Worm (Caenorhabditis elegans) whole organism, late embryonic: ENCODE measurements around the gene T16H12.9.

Source experiments
- C08G9.2 ChIP-seq: sonication (generic microtip); optimal IDR thresholded peaks from 2 replicates; lab custom pipeline; 2016; ENCODE audit warnings: mild to moderate bottlenecking, missing genetic modification characterization, moderate library complexity, missing compliant biosample characterization
- K02D7.2 ChIP-seq: sonication (generic microtip); optimal IDR thresholded peaks from 2 replicates; lab custom pipeline; 2017; ENCODE audit warnings: mild to moderate bottlenecking, missing genetic modification characterization, missing compliant biosample characterization
- ahr-1 ChIP-seq: sonication (generic microtip); optimal IDR thresholded peaks from 2 replicates; lab custom pipeline; 2016; ENCODE audit warnings: missing genetic modification characterization, missing compliant biosample characterization
- ceh-18 ChIP-seq: sonication (generic microtip); optimal IDR thresholded peaks from 2 replicates; lab custom pipeline; 2016; ENCODE audit warnings: missing genetic modification characterization, missing compliant biosample characterization
- ceh-24 ChIP-seq: sonication (generic microtip); optimal IDR thresholded peaks from 2 replicates; lab custom pipeline; 2016; ENCODE audit warnings: mild to moderate bottlenecking, missing genetic modification characterization, missing compliant biosample characterization
- ceh-30 ChIP-seq: fragments of 150-350 bp; optimal IDR thresholded peaks from 2 replicates; lab custom pipeline; 2014; ENCODE audit warnings: missing biosample characterization, missing genetic modification characterization
- ceh-34 ChIP-seq: sonication (generic microtip); optimal IDR thresholded peaks from 2 replicates; lab custom pipeline; 2016; ENCODE audit warnings: mild to moderate bottlenecking, missing genetic modification characterization, missing compliant biosample characterization
- ceh-48 ChIP-seq: sonication (generic microtip); optimal IDR thresholded peaks from 2 replicates; lab custom pipeline; 2016; ENCODE audit warnings: missing genetic modification characterization, inconsistent platforms, missing compliant biosample characterization
- ceh-9 ChIP-seq: sonication (generic microtip); optimal IDR thresholded peaks from 2 replicates; lab custom pipeline; 2016; ENCODE audit warnings: mild to moderate bottlenecking, missing genetic modification characterization, inconsistent platforms, missing compliant biosample characterization
- che-1 ChIP-seq: sonication (generic microtip); optimal IDR thresholded peaks from 2 replicates; lab custom pipeline; 2016; ENCODE audit warnings: mild to moderate bottlenecking, missing genetic modification characterization, missing compliant biosample characterization
- elt-2 ChIP-seq: sonication (generic microtip); optimal IDR thresholded peaks from 2 replicates; lab custom pipeline; 2016; ENCODE audit warnings: missing genetic modification reagents, missing genetic modification characterization, missing compliant biosample characterization
- ets-4 ChIP-seq: sonication (generic microtip); optimal IDR thresholded peaks from 2 replicates; lab custom pipeline; 2016; ENCODE audit warnings: missing genetic modification characterization, missing compliant biosample characterization
- eyg-1 ChIP-seq: sonication (generic microtip); optimal IDR thresholded peaks from 2 replicates; lab custom pipeline; 2016; ENCODE audit warnings: missing genotype, missing genetic modification characterization, missing compliant biosample characterization
- fax-1 ChIP-seq: sonication (generic microtip); optimal IDR thresholded peaks from 2 replicates; lab custom pipeline; 2016; ENCODE audit warnings: missing genotype, missing genetic modification characterization, missing compliant biosample characterization
- fkh-10 ChIP-seq: fragments of 150-350 bp; optimal IDR thresholded peaks from 2 replicates; lab custom pipeline; 2014; ENCODE audit warnings: missing biosample characterization, missing genetic modification reagents, missing genetic modification characterization
- fkh-6 ChIP-seq: sonication (generic microtip); optimal IDR thresholded peaks from 2 replicates; lab custom pipeline; 2016; ENCODE audit warnings: missing genetic modification characterization, missing compliant biosample characterization
- hlh-15 ChIP-seq: sonication (generic microtip); optimal IDR thresholded peaks from 2 replicates; lab custom pipeline; 2016; ENCODE audit warnings: missing genetic modification characterization, missing compliant biosample characterization
- hlh-30 ChIP-seq: sonication (generic microtip); optimal IDR thresholded peaks from 2 replicates; lab custom pipeline; 2017; ENCODE audit warnings: antibody characterized with exemption, missing genetic modification characterization, missing compliant biosample characterization; ENCODE audit not compliant: insufficient read depth
- hlh-6 ChIP-seq: sonication (generic microtip); optimal IDR thresholded peaks from 2 replicates; lab custom pipeline; 2016; ENCODE audit warnings: missing genotype, missing genetic modification characterization, missing compliant biosample characterization
- lin-11 ChIP-seq: fragments of 200-800 bp; sonication (Bioruptor generic); optimal IDR thresholded peaks from 2 replicates; lab custom pipeline; 2018; ENCODE audit warnings: mild to moderate bottlenecking, missing genetic modification characterization, missing compliant biosample characterization
- madf-2 ChIP-seq: sonication (generic microtip); optimal IDR thresholded peaks from 2 replicates; lab custom pipeline; 2017; ENCODE audit warnings: missing genetic modification characterization, missing compliant biosample characterization
- nfya-1 ChIP-seq: sonication (generic microtip); optimal IDR thresholded peaks from 2 replicates; lab custom pipeline; 2017; ENCODE audit warnings: missing genetic modification characterization, mild to moderate bottlenecking, missing compliant biosample characterization, antibody characterized with exemption, moderate library complexity
- nhr-11 ChIP-seq: fragments of 150-350 bp; optimal IDR thresholded peaks from 2 replicates; lab custom pipeline; 2014; ENCODE audit warnings: missing biosample characterization, missing genetic modification characterization
- nhr-232 ChIP-seq: sonication (generic microtip); optimal IDR thresholded peaks from 2 replicates; lab custom pipeline; 2016; ENCODE audit warnings: missing genetic modification characterization, missing compliant biosample characterization
- npax-4 ChIP-seq: sonication (generic microtip); optimal IDR thresholded peaks from 2 replicates; lab custom pipeline; 2016; ENCODE audit warnings: missing genetic modification characterization, missing compliant biosample characterization
- pat-9 ChIP-seq: fragments of 200-800 bp; sonication (Bioruptor generic); optimal IDR thresholded peaks from 2 replicates; lab custom pipeline; 2018; ENCODE audit warnings: mild to moderate bottlenecking, missing genetic modification characterization, moderate library complexity, missing compliant biosample characterization
- pha-4 ChIP-seq: fragments of 150-350 bp; optimal IDR thresholded peaks from 2 replicates; lab custom pipeline; 2018; ENCODE audit warnings: missing biosample characterization, missing genetic modification reagents, missing genetic modification characterization
- pqm-1 ChIP-seq: sonication (generic microtip); optimal IDR thresholded peaks from 2 replicates; lab custom pipeline; 2016; ENCODE audit warnings: missing genetic modification characterization, missing compliant biosample characterization
- pros-1 ChIP-seq: fragments of 150-350 bp; optimal IDR thresholded peaks from 2 replicates; lab custom pipeline; 2014; ENCODE audit warnings: missing biosample characterization, missing genetic modification reagents, missing genetic modification characterization
- ref-2 ChIP-seq: sonication (generic microtip); optimal IDR thresholded peaks from 2 replicates; lab custom pipeline; 2016; ENCODE audit warnings: missing genetic modification characterization, missing compliant biosample characterization
- rnt-1 ChIP-seq: sonication (generic microtip); optimal IDR thresholded peaks from 2 replicates; lab custom pipeline; 2016; ENCODE audit warnings: missing genetic modification characterization, missing compliant biosample characterization
- sox-4 ChIP-seq: sonication (generic microtip); optimal IDR thresholded peaks from 2 replicates; lab custom pipeline; 2017; ENCODE audit warnings: mild to moderate bottlenecking, missing genetic modification characterization, inconsistent platforms, missing compliant biosample characterization
- tbx-2 ChIP-seq: sonication (generic microtip); optimal IDR thresholded peaks from 2 replicates; lab custom pipeline; 2016; ENCODE audit warnings: missing genetic modification characterization, missing compliant biosample characterization
- tbx-7 ChIP-seq: sonication (generic microtip); optimal IDR thresholded peaks from 2 replicates; lab custom pipeline; 2016; ENCODE audit warnings: missing genotype, missing genetic modification characterization, missing compliant biosample characterization
- ttx-3 ChIP-seq: sonication (generic microtip); optimal IDR thresholded peaks from 2 replicates; lab custom pipeline; 2016; ENCODE audit warnings: missing genetic modification reagents, missing genetic modification characterization, missing compliant biosample characterization
- unc-42 ChIP-seq: sonication (generic microtip); optimal IDR thresholded peaks from 2 replicates; lab custom pipeline; 2016; ENCODE audit warnings: missing genotype, missing genetic modification characterization, missing compliant biosample characterization
- unc-55 ChIP-seq: sonication (generic microtip); optimal IDR thresholded peaks from 2 replicates; lab custom pipeline; 2017; ENCODE audit warnings: missing biosample characterization, missing genetic modification reagents, missing genetic modification characterization
- unc-86 ChIP-seq: sonication (generic microtip); optimal IDR thresholded peaks from 2 replicates; lab custom pipeline; 2016; ENCODE audit warnings: missing genetic modification characterization, missing compliant biosample characterization

The T16H12.9 gene

DNA sequence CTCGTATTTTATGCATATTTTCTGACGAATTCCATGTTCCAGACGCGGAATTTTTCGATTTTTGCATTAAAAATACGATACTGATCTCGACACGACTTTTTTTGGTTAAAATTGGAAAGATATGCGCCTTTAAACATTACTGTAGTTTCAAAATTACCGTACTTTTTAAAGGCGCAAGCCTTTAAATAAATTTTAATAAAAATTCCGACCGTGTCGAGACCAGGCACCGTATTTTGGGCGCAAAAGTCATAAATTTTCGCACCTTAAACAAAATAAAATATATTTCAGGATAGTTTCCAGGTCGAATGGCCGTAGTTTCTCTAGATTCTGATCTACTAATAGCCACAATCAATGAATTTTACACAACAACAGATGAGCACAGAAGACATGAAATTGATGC is 39.8 kb upstream of the T16H12.9 start, which contains the start of gene T16G12.6:
Gene T16G12.6 (plus strand): TSS at position 301 of the 400 bp plus-strand sequence.
- TF ChIP-seq hlh-6 (tag; lab: Kevin White, UChicago) (no peak), pha-4 (tag; lab: Kevin White, UChicago) (no peak), ceh-18 (tag; lab: Kevin White, UChicago) (no peak), hlh-15 (tag; lab: Kevin White, UChicago) (no peak), ttx-3 (tag; lab: Kevin White, UChicago) (no peak), unc-55 (GFP tag; lab: Kevin White, UChicago) (no peak), che-1 (no peak), ets-4 (tag; lab: Kevin White, UChicago) (no peak), unc-42 (tag; lab: Kevin White, UChicago) (no peak), pros-1 (tag; lab: Kevin White, UChicago) (no peak)
- TF ChIP-seq, all 69 proteins: peak for 0

DNA sequence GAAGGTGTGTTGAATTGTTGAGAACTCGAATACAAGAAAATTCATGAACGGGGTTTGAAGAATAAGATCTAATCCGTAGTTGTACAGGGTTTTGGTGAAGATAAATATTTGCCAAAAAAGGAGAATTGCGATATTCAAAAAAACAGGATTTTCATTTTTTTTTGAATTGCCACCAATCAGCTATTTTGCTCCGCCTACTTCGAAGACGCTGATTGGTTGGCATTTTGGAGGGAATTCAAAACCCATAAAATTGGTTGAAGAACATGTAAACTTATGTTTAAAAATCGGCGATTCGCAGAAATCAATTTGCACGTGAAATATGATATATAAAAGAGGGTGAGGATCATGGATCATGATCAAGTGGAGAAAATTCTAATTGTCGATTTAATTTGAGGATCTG is 33.1 kb upstream of the T16H12.9 start:
- TF ChIP-seq ceh-24 (tag; lab: Kevin White, UChicago) (no peak), nfya-1 (tag; lab: Kevin White, UChicago) (peak; percentile 87), unc-86 (tag; lab: Kevin White, UChicago) (no peak), K02D7.2 (tag; lab: Kevin White, UChicago) (no peak), C08G9.2 (tag; lab: Kevin White, UChicago) (no peak)

DNA sequence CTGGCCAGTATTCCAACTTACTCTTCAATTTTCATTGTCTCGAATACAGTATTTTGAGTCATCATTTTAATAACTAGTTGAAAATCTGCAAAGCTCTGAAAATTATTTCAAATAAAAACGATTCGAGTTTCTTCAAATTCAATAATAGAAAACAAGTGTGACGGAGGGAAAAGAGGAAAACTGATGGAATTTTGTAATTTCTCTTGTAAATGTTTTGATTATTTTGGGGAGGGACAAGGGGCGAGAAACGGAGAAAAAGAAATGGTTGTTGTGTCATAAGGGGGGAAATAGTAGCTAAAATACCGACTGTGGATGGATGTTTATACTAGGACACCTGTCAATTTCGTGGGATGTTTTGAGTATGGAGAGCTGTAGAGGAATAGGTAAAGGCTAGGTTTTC is 30.9 kb upstream of the T16H12.9 start, which contains the start of gene T16G12.9:
Gene T16G12.9 (minus strand): TSS at position 101 of the 400 bp plus-strand sequence.
- TF ChIP-seq elt-2 (tag; lab: Kevin White, UChicago) (no peak), pqm-1 (no peak), ahr-1 (tag; lab: Kevin White, UChicago) (no peak), npax-4 (tag; lab: Kevin White, UChicago) (no peak), sox-4 (tag; lab: Kevin White, UChicago) (no peak), nhr-11 (tag; lab: Kevin White, UChicago) (no peak), K02D7.2 (tag; lab: Kevin White, UChicago) (no peak), fkh-10 (GFP tag; lab: Kevin White, UChicago) (no peak), ceh-9 (no peak), pros-1 (tag; lab: Kevin White, UChicago) (no peak), tbx-2 (tag; lab: Kevin White, UChicago) (no peak), eyg-1 (tag; lab: Kevin White, UChicago) (no peak)

DNA sequence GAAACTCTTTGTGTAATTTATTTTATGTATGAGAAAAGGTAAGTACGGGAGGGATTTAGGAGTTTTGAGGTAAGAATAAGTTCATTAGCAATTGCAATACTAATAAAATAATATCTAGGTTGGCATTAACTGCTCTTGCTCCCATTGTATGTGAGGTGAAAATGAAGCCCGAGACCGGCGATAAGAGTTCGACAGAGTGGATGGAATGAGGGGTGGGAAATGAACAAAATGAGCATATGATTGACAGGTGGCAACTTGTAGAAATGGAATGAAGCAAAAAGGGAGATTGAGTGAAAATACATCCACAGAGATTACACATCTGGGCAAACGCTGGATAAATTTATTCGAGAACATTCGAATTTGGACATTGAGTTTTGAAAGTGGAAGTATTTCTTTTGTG is 30.3 kb upstream of the T16H12.9 start:
- TF ChIP-seq hlh-30 (tag; lab: Kevin White, UChicago) = no peak
- no peak for TF ChIP-seq pat-9
- no peak for TF ChIP-seq ceh-34 (tag; lab: Kevin White, UChicago)

DNA sequence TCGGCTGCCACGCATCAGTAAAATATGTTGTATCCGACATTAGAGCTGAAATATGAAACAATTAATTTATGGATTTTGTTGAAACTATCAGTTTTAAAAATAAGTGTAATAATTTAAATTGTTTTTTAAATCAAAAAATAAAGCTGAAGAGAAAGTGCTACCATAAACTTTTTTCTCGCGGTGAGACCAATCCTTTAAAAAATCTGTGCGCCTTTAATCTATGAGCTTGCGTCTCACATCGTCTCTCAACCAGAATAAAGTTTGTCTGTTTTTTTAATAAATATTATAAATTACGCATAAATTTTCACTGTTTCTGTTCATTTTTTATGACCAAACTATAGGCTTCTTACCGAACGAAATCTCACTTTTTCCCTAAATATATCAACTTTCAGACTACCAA is 25.9 kb upstream of the T16H12.9 start, which contains the start of gene T16H12.3:
Gene T16H12.3 (minus strand): TSS at position 51 of the 400 bp plus-strand sequence.
- TF ChIP-seq ceh-30 (tag; lab: Kevin White, UChicago) = no peak
- no peak for TF ChIP-seq ref-2 (tag; lab: Kevin White, UChicago)
- no peak for TF ChIP-seq ceh-9
- no peak for TF ChIP-seq lin-11 (tag; lab: Kevin White, UChicago)
- TF ChIP-seq fkh-6 = no peak
- no peak for TF ChIP-seq sox-4 (tag; lab: Kevin White, UChicago)
- TF ChIP-seq rnt-1 (tag; lab: Kevin White, UChicago) = no peak

DNA sequence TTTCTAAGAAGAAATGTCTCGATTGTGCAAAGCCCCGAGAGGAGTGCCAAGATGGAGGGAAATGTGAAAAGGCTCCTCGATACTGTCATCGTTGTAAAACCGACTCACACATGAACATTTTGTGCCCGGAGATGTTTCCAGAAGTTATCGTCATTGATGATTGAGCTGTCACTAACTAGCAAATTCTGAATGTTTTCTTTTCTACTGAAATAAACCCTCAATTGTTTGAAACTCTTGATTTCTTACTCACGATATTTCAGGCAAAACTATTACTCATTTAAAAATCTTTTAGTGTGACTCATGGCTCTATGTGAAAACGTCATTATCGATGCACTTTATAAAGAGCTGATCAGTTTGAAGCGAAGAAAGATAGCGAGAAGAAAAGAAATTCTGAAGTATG is 24.0 kb upstream of the T16H12.9 start, which contains the start of gene T16H12.13:
Gene T16H12.13 (plus strand): TSS at position 301 of the 400 bp plus-strand sequence.
- TF ChIP-seq unc-55 (GFP tag; lab: Kevin White, UChicago) (no peak), madf-2 (tag; lab: Kevin White, UChicago) (no peak), tbx-7 (tag; lab: Kevin White, UChicago) (no peak), ceh-48 (no peak), ceh-9 (no peak), ref-2 (tag; lab: Kevin White, UChicago) (no peak), hlh-30 (tag; lab: Kevin White, UChicago) (no peak), fax-1 (tag; lab: Kevin White, UChicago) (no peak), nhr-232 (tag; lab: Kevin White, UChicago) (no peak), che-1 (no peak), fkh-6 (no peak), sox-4 (tag; lab: Kevin White, UChicago) (no peak)
